Worm (Caenorhabditis elegans) whole organism, dauer: Measurements from ENCODE around the gene F47B7.4.

Source experiments
- unc-62 ChIP-seq: sonication (generic microtip); optimal IDR thresholded peaks from 2 replicates; lab custom pipeline; 2017; ENCODE audit warnings: missing biosample characterization, missing genetic modification reagents, missing genetic modification characterization

The F47B7.4 gene

ce11 chrX:3773233-3773632 is 6.8 kb upstream of the F47B7.4 start:
- TF ChIP-seq unc-62 = no peak

ce11 chrX:3772405-3772804 is 6.0 kb upstream of the F47B7.4 start, which contains the start of gene F47B7.2:
Gene F47B7.2 (plus strand): TSS chrX:3772762.
- TF ChIP-seq unc-62 = no peak

ce11 chrX:3768717-3769116 is 2.3 kb upstream of the F47B7.4 start, which contains the start of gene F47B7.5:
Gene F47B7.5 (minus strand): TSS chrX:3768817.
- no peak for TF ChIP-seq unc-62

ce11 chrX:3764295-3764694 is 2.2 kb downstream of the F47B7.4 start, which contains the start of gene F47B7.3:
Gene F47B7.3 (minus strand): TSS chrX:3764395.
- no peak for TF ChIP-seq unc-62

ce11 chrX:3762410-3762809 is 4.0 kb downstream of the F47B7.4 start, which contains the start of gene T14G12.11:
Gene T14G12.11 (minus strand): TSS chrX:3762547.
- TF ChIP-seq unc-62 = no peak

- no peak for TF ChIP-seq unc-62
These were observed 6.6 kb downstream of the F47B7.4 start for ce11 chrX:3759820-3760219.

- TF ChIP-seq unc-62 = no peak
These were observed 7.1 kb downstream of the F47B7.4 start, which contains the start of gene T14G12.6 for ce11 chrX:3759345-3759744. Gene T14G12.6 (minus strand): TSS chrX:3759445.

ce11 chrX:3758399-3758798 is 8.1 kb downstream of the F47B7.4 start, which contains the start of gene T14G12.12:
Gene T14G12.12 (minus strand): TSS chrX:3758499.
- TF ChIP-seq unc-62 = no peak

- no peak for TF ChIP-seq unc-62
These were observed 10.2 kb downstream of the F47B7.4 start for ce11 chrX:3756238-3756637.

ce11 chrX:3755753-3756152 is 10.7 kb downstream of the F47B7.4 start:
- no peak for TF ChIP-seq unc-62

ce11 chrX:3752443-3752842 is 14.0 kb downstream of the F47B7.4 start:
- TF ChIP-seq unc-62 = no peak

- TF ChIP-seq unc-62 = no peak
These were observed 15.1 kb downstream of the F47B7.4 start for ce11 chrX:3751370-3751769.

ce11 chrX:3743190-3743589 is 23.3 kb downstream of the F47B7.4 start:
- no peak for TF ChIP-seq unc-62

ce11 chrX:3742223-3742622 is 24.2 kb downstream of the F47B7.4 start, which contains the start of gene fkh-2:
Gene fkh-2 (minus strand): TSS chrX:3742323.
- no peak for TF ChIP-seq unc-62

ce11 chrX:3738617-3739016 is 27.8 kb downstream of the F47B7.4 start:
- TF ChIP-seq unc-62 = no peak

ce11 chrX:3733732-3734131 is 32.7 kb downstream of the F47B7.4 start, which contains the start of gene tag-18:
Gene tag-18 (minus strand): TSS chrX:3734036.
- no peak for TF ChIP-seq unc-62

- no peak for TF ChIP-seq unc-62
These were observed 33.1 kb downstream of the F47B7.4 start for ce11 chrX:3733321-3733720.

ce11 chrX:3728970-3729369 is 37.5 kb downstream of the F47B7.4 start, which contains the start of gene aex-4:
Gene aex-4 (plus strand): TSS chrX:3729281.
- TF ChIP-seq unc-62 = no peak

ce11 chrX:3727274-3727673 is 39.2 kb downstream of the F47B7.4 start, which contains the start of gene nlp-1:
Gene nlp-1 (plus strand): TSS chrX:3727574.
- no peak for TF ChIP-seq unc-62
